Fruit fly (Drosophila melanogaster) whole organism, embryonic: ENCODE data around the gene CG13032.

Source experiments
- Atf6 ChIP-seq: fragments of 200-800 bp; sonication (Bioruptor generic); IDR thresholded peaks from 2 replicates; pipeline ENCODE4 v1.3.6; 2022; ENCODE audit warnings: missing biosample characterization, missing genetic modification characterization
- CG10654 ChIP-seq: fragments of 200-800 bp; sonication (Bioruptor generic); optimal IDR thresholded peaks from 2 replicates; lab custom pipeline; 2016; ENCODE audit warnings: missing biosample characterization, missing genetic modification characterization
- CG13123 ChIP-seq: fragments of 200-800 bp; sonication (Bioruptor generic); optimal IDR thresholded peaks from 2 replicates; lab custom pipeline; 2016; ENCODE audit warnings: missing biosample characterization, missing genetic modification characterization
- CG14014 ChIP-seq: fragments of 200-800 bp; sonication (Bioruptor generic); IDR thresholded peaks from 2 replicates; pipeline ENCODE4 v1.3.6; 2022; ENCODE audit warnings: missing biosample characterization, missing genetic modification characterization
- CG15073 ChIP-seq: fragments of 200-800 bp; sonication (Bioruptor generic); optimal IDR thresholded peaks from 2 replicates; lab custom pipeline; 2016; ENCODE audit warnings: missing biosample characterization, missing genetic modification characterization
- CG15601 ChIP-seq: fragments of 200-800 bp; sonication (Bioruptor generic); optimal IDR thresholded peaks from 3 replicates; lab custom pipeline; 2019; ENCODE audit warnings: missing biosample characterization, mild to moderate bottlenecking, missing genetic modification characterization, moderate library complexity
- CG16815 ChIP-seq: fragments of 200-800 bp; sonication (Bioruptor generic); optimal IDR thresholded peaks from 3 replicates; lab custom pipeline; 2017; ENCODE audit warnings: missing biosample characterization, mild to moderate bottlenecking, missing genetic modification characterization
- CG18011 ChIP-seq: fragments of 200-800 bp; sonication (Bioruptor generic); optimal IDR thresholded peaks from 2 replicates; lab custom pipeline; 2017; ENCODE audit warnings: missing biosample characterization, missing genetic modification characterization, mild to moderate bottlenecking, moderate library complexity, missing genotype
- CG2120 ChIP-seq: fragments of 200-800 bp; sonication (Bioruptor generic); optimal IDR thresholded peaks from 3 replicates; lab custom pipeline; 2016; ENCODE audit warnings: missing biosample characterization, missing genetic modification characterization
- CG2875 ChIP-seq: fragments of 200-800 bp; sonication (Bioruptor generic); optimal IDR thresholded peaks from 2 replicates; lab custom pipeline; 2017; ENCODE audit warnings: missing biosample characterization, mild to moderate bottlenecking, missing genetic modification characterization, missing genetic modification reagents
- CG31224 ChIP-seq: fragments of 200-800 bp; sonication (Bioruptor generic); IDR thresholded peaks from 2 replicates; pipeline ENCODE4 v1.3.6; 2022; ENCODE audit warnings: missing biosample characterization, missing genetic modification characterization
- CG3281 ChIP-seq: fragments of 200-800 bp; sonication (Bioruptor generic); optimal IDR thresholded peaks from 3 replicates; lab custom pipeline; 2017; ENCODE audit warnings: missing biosample characterization, mild to moderate bottlenecking, missing genetic modification characterization
- CG34224 ChIP-seq: fragments of 200-800 bp; sonication (Bioruptor generic); IDR thresholded peaks from 3 replicates; pipeline ENCODE4 v1.3.6; 2022; ENCODE audit warnings: missing biosample characterization, missing genetic modification characterization; ENCODE audit not compliant: partially characterized antibody
- CG4282 ChIP-seq: fragments of 200-800 bp; sonication (Bioruptor generic); optimal IDR thresholded peaks from 2 replicates; lab custom pipeline; 2016; ENCODE audit warnings: missing biosample characterization, missing genetic modification characterization
- CG4424 ChIP-seq: fragments of 200-800 bp; sonication (Bioruptor generic); optimal IDR thresholded peaks from 3 replicates; lab custom pipeline; 2016; ENCODE audit warnings: missing biosample characterization, missing genetic modification characterization
- CG4707 ChIP-seq: fragments of 200-800 bp; sonication (Bioruptor generic); optimal IDR thresholded peaks from 2 replicates; lab custom pipeline; 2018; ENCODE audit warnings: missing biosample characterization, mild to moderate bottlenecking, missing genetic modification characterization, moderate library complexity
- CG6813 ChIP-seq: fragments of 200-800 bp; sonication (Bioruptor generic); optimal IDR thresholded peaks from 2 replicates; lab custom pipeline; 2017; ENCODE audit warnings: missing biosample characterization, missing genetic modification characterization, mild to moderate bottlenecking, moderate library complexity, missing genetic modification reagents
- CG8944 ChIP-seq: fragments of 200-800 bp; sonication (Bioruptor generic); optimal IDR thresholded peaks from 3 replicates; lab custom pipeline; 2016; ENCODE audit warnings: missing biosample characterization, missing genetic modification characterization
- CG9797 ChIP-seq: fragments of 200-800 bp; sonication (Bioruptor generic); optimal IDR thresholded peaks from 3 replicates; lab custom pipeline; 2018; ENCODE audit warnings: missing biosample characterization, mild to moderate bottlenecking, missing genetic modification characterization
- CG9932 ChIP-seq: fragments of 200-800 bp; sonication (Bioruptor generic); IDR thresholded peaks from 2 replicates; pipeline ENCODE4 v1.3.6; 2022; ENCODE audit warnings: missing biosample characterization, missing genetic modification characterization
- CrebB ChIP-seq: fragments of 200-800 bp; sonication (Bioruptor generic); optimal IDR thresholded peaks from 3 replicates; lab custom pipeline; 2018; ENCODE audit warnings: missing biosample characterization, mild to moderate bottlenecking, missing genetic modification characterization
- Dfd ChIP-seq, 2 experiments: fragments of >200 bp; optimal IDR thresholded peaks; 2 replicates each; lab custom pipeline; 2017; ENCODE audit warnings: missing biosample characterization in 2 of 2, missing genetic modification characterization in 2 of 2
- HmgZ ChIP-seq: fragments of 200-800 bp; sonication (Bioruptor generic); optimal IDR thresholded peaks from 2 replicates; lab custom pipeline; 2018; ENCODE audit warnings: missing biosample characterization, mild to moderate bottlenecking, missing genetic modification characterization
- NC2α ChIP-seq: fragments of 200-800 bp; sonication (Bioruptor generic); optimal IDR thresholded peaks from 2 replicates; lab custom pipeline; 2016; ENCODE audit warnings: missing biosample characterization, missing genetic modification characterization
- NC2β ChIP-seq: fragments of 200-800 bp; sonication (Bioruptor generic); optimal IDR thresholded peaks from 2 replicates; lab custom pipeline; 2016; ENCODE audit warnings: missing biosample characterization, missing genetic modification characterization
- NK7.1 ChIP-seq: fragments of 200-800 bp; sonication (Bioruptor generic); optimal IDR thresholded peaks from 3 replicates; lab custom pipeline; 2016; ENCODE audit warnings: missing biosample characterization, missing genetic modification characterization
- Rfx ChIP-seq: fragments of 200-800 bp; sonication (Bioruptor generic); IDR thresholded peaks from 2 replicates; pipeline ENCODE4 v1.3.6; 2022; ENCODE audit warnings: missing biosample characterization, missing genetic modification characterization
- Rx ChIP-seq: fragments of 200-800 bp; sonication (Bioruptor generic); IDR thresholded peaks from 2 replicates; pipeline ENCODE4 v1.3.6; 2022; ENCODE audit warnings: missing biosample characterization, missing genetic modification characterization
- Spps ChIP-seq: fragments of 200-800 bp; sonication (Bioruptor generic); optimal IDR thresholded peaks from 2 replicates; lab custom pipeline; 2018; ENCODE audit warnings: missing biosample characterization, mild to moderate bottlenecking, missing genetic modification characterization
- Sry-β ChIP-seq: fragments of 200-800 bp; sonication (Bioruptor generic); optimal IDR thresholded peaks from 2 replicates; lab custom pipeline; 2018; ENCODE audit warnings: missing biosample characterization, mild to moderate bottlenecking, missing genetic modification characterization, moderate library complexity
- Xrp1 ChIP-seq: fragments of 200-800 bp; sonication (Bioruptor generic); IDR thresholded peaks from 2 replicates; pipeline ENCODE4 v1.3.6; 2022; ENCODE audit warnings: missing biosample characterization, missing genetic modification characterization
- btn ChIP-seq: fragments of 200-800 bp; sonication (Bioruptor generic); optimal IDR thresholded peaks from 2 replicates; lab custom pipeline; 2016; ENCODE audit warnings: missing biosample characterization, missing genetic modification characterization
- cad ChIP-seq: fragments of >200 bp; optimal IDR thresholded peaks from 2 replicates; lab custom pipeline; 2017; ENCODE audit warnings: missing biosample characterization, missing genetic modification characterization
- corto ChIP-seq: fragments of 200-800 bp; sonication (Bioruptor generic); optimal IDR thresholded peaks from 2 replicates; lab custom pipeline; 2016; ENCODE audit warnings: missing biosample characterization, mild to moderate bottlenecking, missing genetic modification characterization, moderate library complexity
- dimm ChIP-seq: fragments of 200-800 bp; sonication (Bioruptor generic); IDR thresholded peaks from 2 replicates; pipeline ENCODE4 v1.3.6; 2022; ENCODE audit warnings: missing biosample characterization, missing genetic modification characterization
- disco-r ChIP-seq: fragments of 200-800 bp; sonication (Bioruptor generic); optimal IDR thresholded peaks from 2 replicates; lab custom pipeline; 2016; ENCODE audit warnings: missing biosample characterization, missing genetic modification characterization
- fd102C ChIP-seq: fragments of 200-800 bp; sonication (Bioruptor generic); optimal IDR thresholded peaks from 2 replicates; lab custom pipeline; 2018; ENCODE audit warnings: missing biosample characterization, mild to moderate bottlenecking, missing genetic modification characterization, moderate library complexity
- gcm2 ChIP-seq: fragments of 200-800 bp; sonication (Bioruptor generic); optimal IDR thresholded peaks from 2 replicates; lab custom pipeline; 2016; ENCODE audit warnings: missing biosample characterization, missing genetic modification characterization
- gem ChIP-seq: fragments of 200-800 bp; sonication (Bioruptor generic); optimal IDR thresholded peaks from 2 replicates; lab custom pipeline; 2019; ENCODE audit warnings: missing biosample characterization, mild to moderate bottlenecking, missing genetic modification characterization, moderate library complexity
- hkb ChIP-seq, 2 experiments: fragments of 200-800 bp in 1 of 2; fragments of >200 bp in 1 of 2; sonication (Bioruptor generic) in 1 of 2; IDR thresholded peaks in 1 of 2; optimal IDR thresholded peaks in 1 of 2; 2 replicates each; pipeline versions ENCODE4 v1.3.6 to Lab custom; 2017 to 2022; ENCODE audit warnings: missing biosample characterization in 1 of 2, missing genetic modification characterization in 1 of 2
- ind ChIP-seq: fragments of 200-800 bp; sonication (Bioruptor generic); optimal IDR thresholded peaks from 3 replicates; lab custom pipeline; 2016; ENCODE audit warnings: missing biosample characterization, missing genetic modification characterization
- luna ChIP-seq: fragments of 200-800 bp; sonication (Bioruptor generic); optimal IDR thresholded peaks from 2 replicates; lab custom pipeline; 2016; ENCODE audit warnings: missing biosample characterization, missing genetic modification characterization
- oc ChIP-seq: fragments of 200-800 bp; sonication (Bioruptor generic); optimal IDR thresholded peaks from 2 replicates; lab custom pipeline; 2018; ENCODE audit warnings: missing biosample characterization, mild to moderate bottlenecking, missing genetic modification characterization, moderate library complexity
- pita ChIP-seq: fragments of 200-800 bp; sonication (Bioruptor generic); optimal IDR thresholded peaks from 2 replicates; lab custom pipeline; 2017; ENCODE audit warnings: missing biosample characterization, mild to moderate bottlenecking, missing genetic modification characterization
- rib ChIP-seq: fragments of 200-800 bp; sonication (Bioruptor generic); IDR thresholded peaks from 2 replicates; pipeline ENCODE4 v1.3.6; 2022; ENCODE audit warnings: missing biosample characterization, missing genetic modification characterization
- row ChIP-seq: fragments of 200-800 bp; sonication (Bioruptor generic); IDR thresholded peaks from 3 replicates; pipeline ENCODE4 v1.3.6; 2022; ENCODE audit warnings: missing biosample characterization, missing genetic modification characterization
- sc ChIP-seq, 3 experiments: fragments of >200 bp in 2 of 3; fragments of 200-800 bp in 1 of 3; sonication (Bioruptor generic) in 1 of 3; optimal IDR thresholded peaks; 2 replicates in 2 of 3; 3 replicates in 1 of 3; lab custom pipeline; 2017; ENCODE audit warnings: mild to moderate bottlenecking in 1 of 3, missing biosample characterization in 1 of 3, missing genetic modification characterization in 1 of 3, missing genetic modification reagents in 1 of 3
- sob ChIP-seq: fragments of 200-800 bp; sonication (Bioruptor generic); IDR thresholded peaks from 2 replicates; pipeline ENCODE4 v1.3.6; 2022; ENCODE audit warnings: missing biosample characterization, missing genetic modification characterization
- sr ChIP-seq: fragments of 200-800 bp; sonication (Bioruptor generic); IDR thresholded peaks from 3 replicates; pipeline ENCODE4 v1.3.6; 2022; ENCODE audit warnings: missing biosample characterization, missing genetic modification characterization
- ttk ChIP-seq: fragments of 200-800 bp; sonication (Bioruptor generic); IDR thresholded peaks from 2 replicates; pipeline ENCODE4 v2.1.2; 2022; ENCODE audit warnings: missing biosample characterization, missing genetic modification characterization

CG13032 gene

DNA sequence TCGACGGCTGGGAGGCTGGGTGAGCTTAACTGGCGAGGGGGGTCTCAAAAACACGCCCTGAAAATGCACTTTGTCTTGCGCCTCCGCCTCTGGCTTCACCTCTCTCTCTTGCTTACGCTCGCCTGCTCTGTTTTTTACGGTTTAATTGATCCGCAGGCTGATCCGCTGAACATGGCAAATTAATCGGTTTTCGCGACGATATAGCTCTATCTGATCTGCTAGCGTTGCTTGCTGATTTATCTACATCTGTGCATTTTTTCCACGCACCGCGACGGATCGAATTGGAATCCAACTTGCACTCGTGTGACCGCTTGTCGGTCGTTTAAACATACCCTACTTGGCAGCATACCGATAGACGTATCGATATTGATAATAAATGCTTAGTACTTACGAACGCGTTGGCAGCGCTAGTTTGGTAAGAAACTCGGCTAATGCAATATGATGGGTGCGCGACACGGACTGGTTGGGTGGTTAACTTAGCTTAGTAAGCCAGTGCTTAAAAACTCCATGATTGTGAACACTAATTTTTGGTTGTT, 26.1 kb upstream of the CG13032 start, which contains the start of gene Abl (continued):
- TF ChIP-seq hkb (optimal IDR thresholded peaks at IDR 0.05; lab: Kevin White, UChicago) (peak; percentile 26), hkb (GFP tag; IDR thresholded peaks at IDR 0.05; lab: Robert Waterston, UW) (peak; percentile 43; the same call in 1 of the 2 replicates), CG31224 (no peak), btn (GFP tag; lab: Kevin White, UChicago) (peak; percentile 26), sr (GFP tag; lab: Robert Waterston, UW) (peak; percentile 23; the same call in 1 of the 3 replicates), CG4282 (peak; percentile 92), rib (GFP tag; lab: Robert Waterston, UW) (no peak), ind (peak; percentile 50), CG6813 (GFP tag; lab: Kevin White, UChicago) (no peak), sc (optimal IDR thresholded peaks at IDR 0.05; lab: Kevin White, UChicago) (no peak), sc (GFP tag; optimal IDR thresholded peaks at IDR 0.05; lab: Kevin White, UChicago) (no peak), CG8944 (GFP tag; lab: Kevin White, UChicago) (peak; percentile 73), gcm2 (GFP tag; lab: Kevin White, UChicago) (peak; percentile 43), dimm (GFP tag; lab: Robert Waterston, UW) (no peak), CG15601 (tag; lab: Kevin White, UChicago) (peak; percentile 80), CG3281 (GFP tag; lab: Kevin White, UChicago) (peak; percentile 29), CG9797 (GFP tag; lab: Kevin White, UChicago) (peak; percentile 98), ttk (no peak), row (GFP tag; lab: Robert Waterston, UW) (peak; percentile 56; the same call in 2 of the 3 replicates), Xrp1 (peak; percentile 57), Atf6 (peak; percentile 45), Dfd (GFP tag; optimal IDR thresholded peaks at IDR 0.05; lab: Kevin White, UChicago) (no peak), Rfx (GFP tag; lab: Robert Waterston, UW) (peak; percentile 82), Sry-β (no peak), disco-r (GFP tag; lab: Kevin White, UChicago) (peak; percentile 16), CG10654 (GFP tag; lab: Kevin White, UChicago) (peak; percentile 42), CG4707 (GFP tag; lab: Kevin White, UChicago) (no peak), luna (GFP tag; lab: Kevin White, UChicago) (peak; percentile 79), CG2875 (GFP tag; lab: Kevin White, UChicago) (peak; percentile 20), HmgZ (tag; lab: Kevin White, UChicago) (peak; percentile 94), sob (GFP tag; lab: Robert Waterston, UW) (peak; percentile 88), CG13123 (GFP tag; lab: Kevin White, UChicago) (peak; percentile 70), pita (GFP tag; lab: Kevin White, UChicago) (peak; percentile 100), oc (tag; lab: Kevin White, UChicago) (peak; percentile 79), NC2β (peak; percentile 67), Rx (no peak), NK7.1 (GFP tag; lab: Kevin White, UChicago) (peak; percentile 60), CG14014 (GFP tag; lab: Robert Waterston, UW) (peak; percentile 47; the same call in 1 of the 2 replicates), CG34224 (GFP tag; lab: Robert Waterston, UW) (peak; percentile 64), CG2120 (GFP tag; lab: Kevin White, UChicago) (peak; percentile 92), corto (GFP tag; lab: Kevin White, UChicago) (no peak), CG4424 (GFP tag; lab: Kevin White, UChicago) (peak; percentile 64), CG15073 (GFP tag; lab: Kevin White, UChicago) (no peak), fd102C (no peak), CG18011 (GFP tag; lab: Kevin White, UChicago) (peak; percentile 1), NC2α (GFP tag; lab: Kevin White, UChicago) (peak; percentile 60), gem (tag; lab: Kevin White, UChicago) (peak; percentile 35), cad (GFP tag; lab: Kevin White, UChicago) (no peak), CG9932 (peak; percentile 88), CG16815 (GFP tag; lab: Kevin White, UChicago) (peak; percentile 22), Spps (tag; lab: Kevin White, UChicago) (peak; percentile 33), CrebB (tag; lab: Kevin White, UChicago) (peak; percentile 78)
